Worm (Caenorhabditis elegans) whole organism, L1 larva: ENCODE measurements around the gene ZK1248.4.

Experiments
- C04F5.9 ChIP-seq: sonication (generic microtip); optimal IDR thresholded peaks from 2 replicates; lab custom pipeline; 2016; ENCODE audit warnings: missing genetic modification characterization, missing compliant biosample characterization
- C16A3.4 ChIP-seq: fragments of 150-350 bp; optimal IDR thresholded peaks from 2 replicates; lab custom pipeline; 2014; ENCODE audit warnings: missing biosample characterization, missing genetic modification characterization
- C34B4.2 ChIP-seq: sonication (generic microtip); optimal IDR thresholded peaks from 2 replicates; lab custom pipeline; 2017; ENCODE audit warnings: mild to moderate bottlenecking, missing genetic modification characterization, missing compliant biosample characterization
- F16B12.6 ChIP-seq: fragments of 150-350 bp; optimal IDR thresholded peaks from 2 replicates; lab custom pipeline; 2014; ENCODE audit warnings: missing biosample characterization, missing genetic modification characterization
- Y116A8C.19 ChIP-seq: sonication (generic microtip); optimal IDR thresholded peaks from 2 replicates; lab custom pipeline; 2016; ENCODE audit warnings: missing compliant biosample characterization, missing genetic modification characterization, borderline replicate concordance
- aha-1 ChIP-seq: fragments of 150-350 bp; optimal IDR thresholded peaks from 2 replicates; lab custom pipeline; 2014; ENCODE audit warnings: missing biosample characterization, missing genetic modification characterization
- aly-2 ChIP-seq: fragments of 150-350 bp; optimal IDR thresholded peaks from 2 replicates; lab custom pipeline; 2014; ENCODE audit warnings: missing biosample characterization, missing genetic modification characterization
- ama-1 ChIP-seq: fragments of 150-350 bp; optimal IDR thresholded peaks from 2 replicates; lab custom pipeline; 2014
- blmp-1 ChIP-seq: fragments of 150-350 bp; optimal IDR thresholded peaks from 2 replicates; lab custom pipeline; 2014; ENCODE audit warnings: missing biosample characterization, missing genetic modification characterization
- ceh-63 ChIP-seq: fragments of 200-800 bp; sonication (Bioruptor generic); optimal IDR thresholded peaks from 2 replicates; lab custom pipeline; 2018; ENCODE audit warnings: mild to moderate bottlenecking, missing genetic modification characterization, missing compliant biosample characterization
- ceh-8 ChIP-seq: fragments of 200-800 bp; sonication (Bioruptor generic); optimal IDR thresholded peaks from 2 replicates; lab custom pipeline; 2018; ENCODE audit warnings: mild to moderate bottlenecking, missing genetic modification characterization, moderate library complexity, missing compliant biosample characterization
- ceh-82 ChIP-seq, 3 experiments: fragments of 150-350 bp in 1 of 3; sonication (generic microtip) in 2 of 3; optimal IDR thresholded peaks; 2 replicates each; lab custom pipeline; 2014 to 2017; ENCODE audit warnings: missing biosample characterization in 3 of 3, missing genetic modification characterization in 3 of 3
- egl-13 ChIP-seq: sonication (generic microtip); optimal IDR thresholded peaks from 2 replicates; lab custom pipeline; 2016; ENCODE audit warnings: missing genotype, missing genetic modification reagents, missing genetic modification characterization, missing compliant biosample characterization
- ets-5 ChIP-seq: fragments of 200-800 bp; sonication (Bioruptor generic); IDR thresholded peaks from 2 replicates; pipeline ENCODE4 v1.3.6; 2022; ENCODE audit warnings: missing genetic modification characterization, missing compliant biosample characterization
- fkh-10 ChIP-seq: sonication (generic microtip); optimal IDR thresholded peaks from 2 replicates; lab custom pipeline; 2017; ENCODE audit warnings: missing biosample characterization, missing genetic modification reagents, missing genetic modification characterization
- grh-1 ChIP-seq: fragments of 200-800 bp; sonication (Bioruptor generic); IDR thresholded peaks from 2 replicates; pipeline ENCODE4 v1.3.6; 2022; ENCODE audit warnings: missing genetic modification reagents, missing genetic modification characterization, missing compliant biosample characterization
- hpl-2 ChIP-seq: fragments of 150-350 bp; optimal IDR thresholded peaks from 2 replicates; lab custom pipeline; 2014; ENCODE audit warnings: missing biosample characterization, missing genetic modification reagents, missing genetic modification characterization
- isw-1 ChIP-seq: fragments of 200-800 bp; sonication (Bioruptor generic); IDR thresholded peaks from 2 replicates; pipeline ENCODE4 v1.3.6; 2022; ENCODE audit warnings: missing genetic modification characterization, missing compliant biosample characterization
- lir-3 ChIP-seq: sonication (generic microtip); optimal IDR thresholded peaks from 2 replicates; lab custom pipeline; 2016; ENCODE audit warnings: mild to moderate bottlenecking, missing genetic modification characterization, moderate library complexity, missing compliant biosample characterization; ENCODE audit not compliant: poor library complexity
- mef-2 ChIP-seq: fragments of 150-350 bp; optimal IDR thresholded peaks from 2 replicates; lab custom pipeline; 2014; ENCODE audit warnings: missing biosample characterization, missing genetic modification characterization
- mep-1 ChIP-seq: fragments of 150-350 bp; optimal IDR thresholded peaks from 2 replicates; lab custom pipeline; 2014; ENCODE audit warnings: missing biosample characterization, missing genetic modification characterization
- nhr-20 ChIP-seq: sonication (generic microtip); optimal IDR thresholded peaks from 2 replicates; lab custom pipeline; 2016; ENCODE audit warnings: mild to moderate bottlenecking, missing genetic modification characterization, missing compliant biosample characterization
- nhr-71 ChIP-seq: sonication (generic microtip); optimal IDR thresholded peaks from 2 replicates; lab custom pipeline; 2016; ENCODE audit warnings: mild to moderate bottlenecking, missing genetic modification characterization, moderate library complexity, missing compliant biosample characterization
- nhr-77 ChIP-seq: fragments of 150-350 bp; optimal IDR thresholded peaks from 2 replicates; lab custom pipeline; 2014; ENCODE audit warnings: missing biosample characterization, missing genetic modification characterization
- nhr-90 ChIP-seq: sonication (generic microtip); optimal IDR thresholded peaks from 2 replicates; lab custom pipeline; 2016; ENCODE audit warnings: mild to moderate bottlenecking, missing genetic modification characterization, missing compliant biosample characterization; ENCODE audit not compliant: poor library complexity
- pax-3 ChIP-seq: fragments of 200-800 bp; sonication (Bioruptor generic); optimal IDR thresholded peaks from 2 replicates; lab custom pipeline; 2018; ENCODE audit warnings: mild to moderate bottlenecking, missing genetic modification characterization, moderate library complexity, missing compliant biosample characterization
- skn-1 ChIP-seq: fragments of 150-350 bp; optimal IDR thresholded peaks from 2 replicates; lab custom pipeline; 2014; ENCODE audit warnings: missing biosample characterization, missing genetic modification characterization
- snpc-4 ChIP-seq: fragments of 150-350 bp; optimal IDR thresholded peaks from 2 replicates; lab custom pipeline; 2014; ENCODE audit warnings: missing biosample characterization, missing genetic modification characterization
- sup-37 ChIP-seq: fragments of 200-800 bp; sonication (Bioruptor generic); optimal IDR thresholded peaks from 2 replicates; lab custom pipeline; 2018; ENCODE audit warnings: mild to moderate bottlenecking, missing genetic modification characterization, missing compliant biosample characterization
- swsn-7 ChIP-seq: sonication (generic microtip); optimal IDR thresholded peaks from 2 replicates; lab custom pipeline; 2016; ENCODE audit warnings: missing genetic modification characterization, missing compliant biosample characterization
- tbx-2 ChIP-seq: sonication (generic microtip); optimal IDR thresholded peaks from 2 replicates; lab custom pipeline; 2016; ENCODE audit warnings: missing genetic modification characterization, missing compliant biosample characterization
- unc-130 ChIP-seq: fragments of 150-350 bp; optimal IDR thresholded peaks from 2 replicates; lab custom pipeline; 2017; ENCODE audit warnings: missing biosample characterization, missing genetic modification characterization, inconsistent platforms
- unc-62 ChIP-seq: fragments of 150-350 bp; optimal IDR thresholded peaks from 2 replicates; lab custom pipeline; 2014; ENCODE audit warnings: missing biosample characterization, missing genetic modification reagents, missing genetic modification characterization
- unc-86 ChIP-seq: sonication (generic microtip); optimal IDR thresholded peaks from 2 replicates; lab custom pipeline; 2016; ENCODE audit warnings: missing genetic modification characterization, missing compliant biosample characterization
- unc-98 ChIP-seq: fragments of 200-800 bp; sonication (Bioruptor generic); IDR thresholded peaks from 2 replicates; pipeline ENCODE4 v1.3.6; 2022; ENCODE audit warnings: missing genetic modification characterization, missing compliant biosample characterization
- xbp-1 ChIP-seq: sonication (generic microtip); optimal IDR thresholded peaks from 2 replicates; lab custom pipeline; 2016; ENCODE audit warnings: missing genetic modification characterization, missing compliant biosample characterization
- zag-1 ChIP-seq: fragments of 150-350 bp; optimal IDR thresholded peaks from 2 replicates; lab custom pipeline; 2014; ENCODE audit warnings: missing biosample characterization, missing genetic modification characterization
- zip-4 ChIP-seq: fragments of 200-800 bp; sonication (Bioruptor generic); optimal IDR thresholded peaks from 2 replicates; lab custom pipeline; 2018; ENCODE audit warnings: mild to moderate bottlenecking, missing genetic modification characterization, moderate library complexity, missing compliant biosample characterization
- ztf-11 ChIP-seq, 2 experiments: sonication (generic microtip); optimal IDR thresholded peaks; 2 replicates each; lab custom pipeline; 2016 to 2017; ENCODE audit warnings: missing genetic modification characterization in 2 of 2, missing biosample characterization in 1 of 2, missing compliant biosample characterization in 1 of 2
- ztf-4 ChIP-seq: fragments of 150-350 bp; optimal IDR thresholded peaks from 2 replicates; lab custom pipeline; 2014; ENCODE audit warnings: missing biosample characterization, missing genetic modification characterization

Gene ZK1248.4

DNA sequence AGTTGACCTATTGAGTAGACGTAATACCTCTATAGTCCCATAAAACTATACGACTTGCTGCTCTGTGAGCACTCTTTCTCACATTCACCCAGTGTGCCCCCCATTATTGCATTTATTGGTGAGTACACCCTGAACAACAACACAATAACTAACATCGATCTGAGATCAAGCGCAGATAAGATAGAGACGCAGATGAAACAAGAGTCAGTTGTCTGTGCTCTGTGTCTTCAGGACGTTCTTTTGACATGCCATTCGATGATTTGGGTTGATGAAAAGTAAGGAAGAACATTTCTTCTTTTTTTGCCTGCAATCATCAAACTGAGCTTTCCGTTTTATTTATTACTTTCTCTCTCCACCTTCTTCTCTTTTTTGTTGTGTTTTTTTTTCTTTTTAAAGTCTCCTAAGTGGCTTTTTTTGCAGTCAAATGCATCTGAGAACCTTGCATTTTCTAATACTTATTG is 28.1 kb upstream of the ZK1248.4 start, which contains the start of gene lect-2 (continued):
- TF ChIP-seq hpl-2 (GFP tag; lab: Kevin White, UChicago) (no peak), isw-1 (GFP tag; lab: Robert Waterston, UW) (no peak), unc-130 (tag; lab: Kevin White, UChicago) (no peak)

DNA sequence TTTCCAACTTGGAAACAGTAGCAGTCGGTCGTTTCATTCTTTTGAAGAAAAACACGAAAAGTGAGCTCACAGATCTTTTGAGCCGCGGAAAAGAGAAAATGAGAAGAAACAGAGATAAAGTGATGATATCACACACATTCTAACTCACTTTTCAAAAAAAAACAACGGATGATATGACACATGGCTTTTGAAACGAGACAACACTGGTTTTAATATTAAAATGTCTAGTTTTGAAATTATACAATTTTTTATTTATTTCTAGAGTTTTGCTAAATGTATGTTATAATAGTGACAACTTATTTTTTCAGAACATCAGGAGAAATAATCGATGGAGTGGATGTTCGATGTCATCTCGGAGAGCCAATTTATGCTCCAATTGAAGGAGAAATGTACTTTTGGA is 25.9 kb upstream of the ZK1248.4 start, which contains the start of gene K05F1.14:
K05F1.14 (minus strand) TSS at position 101 of the 400 bp plus-strand sequence.
- no peak for TF ChIP-seq snpc-4
- no peak for TF ChIP-seq C04F5.9 (tag; lab: Kevin White, UChicago)
- TF ChIP-seq mef-2 (tag; lab: Kevin White, UChicago) = no peak
- TF ChIP-seq nhr-77 (tag; lab: Kevin White, UChicago) = no peak
- TF ChIP-seq xbp-1 (tag; lab: Kevin White, UChicago) = no peak
- no peak for TF ChIP-seq ztf-4
- TF ChIP-seq ceh-63 (GFP tag; lab: Kevin White, UChicago) = no peak
- no peak for TF ChIP-seq ama-1 (lab: Kevin White, UChicago)
- no peak for TF ChIP-seq mep-1 (tag; lab: Kevin White, UChicago)
- no peak for TF ChIP-seq aly-2 (tag; lab: Kevin White, UChicago)
- no peak for TF ChIP-seq zag-1 (tag; lab: Kevin White, UChicago)

DNA sequence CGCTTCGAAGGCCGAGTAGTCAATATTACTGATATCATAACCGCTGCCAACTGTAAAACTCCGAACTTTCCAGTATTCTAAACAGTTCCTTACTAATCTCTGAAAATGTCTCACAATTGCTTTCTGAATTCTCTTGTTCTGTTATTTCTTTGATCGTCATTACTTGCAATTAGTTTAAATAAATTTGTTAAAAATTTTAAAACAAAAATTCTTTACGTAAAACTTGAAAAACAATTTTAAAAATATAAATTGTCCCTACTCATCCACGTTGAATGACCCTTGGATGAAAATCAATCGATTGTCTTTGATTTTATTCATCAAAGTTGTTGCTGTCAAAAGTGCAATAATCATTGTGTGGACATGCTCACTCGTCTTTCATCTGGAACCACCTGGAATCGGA is 24.2 kb upstream of the ZK1248.4 start, which contains the start of gene acdh-8:
acdh-8 (plus strand) TSS at position 301 of the 400 bp plus-strand sequence.
- no peak for TF ChIP-seq ets-5 (GFP tag; lab: Robert Waterston, UW)
- TF ChIP-seq Y116A8C.19 = no peak
- no peak for TF ChIP-seq grh-1 (GFP tag; lab: Robert Waterston, UW)
- TF ChIP-seq sup-37 (GFP tag; lab: Kevin White, UChicago) = no peak
- no peak for TF ChIP-seq nhr-20 (tag; lab: Kevin White, UChicago)
- TF ChIP-seq aha-1 (tag; lab: Kevin White, UChicago) = no peak
- no peak for TF ChIP-seq mep-1 (tag; lab: Kevin White, UChicago)
- TF ChIP-seq ztf-11 (tag; optimal IDR thresholded peaks at IDR 0.05; lab: Kevin White, UChicago) = no peak
- no peak for TF ChIP-seq isw-1 (GFP tag; lab: Robert Waterston, UW)
- no peak for TF ChIP-seq pax-3 (tag; lab: Kevin White, UChicago)
- TF ChIP-seq ceh-82 (tag; optimal IDR thresholded peaks at IDR 0.05; lab: Kevin White, UChicago) = no peak
- no peak for TF ChIP-seq unc-98

DNA sequence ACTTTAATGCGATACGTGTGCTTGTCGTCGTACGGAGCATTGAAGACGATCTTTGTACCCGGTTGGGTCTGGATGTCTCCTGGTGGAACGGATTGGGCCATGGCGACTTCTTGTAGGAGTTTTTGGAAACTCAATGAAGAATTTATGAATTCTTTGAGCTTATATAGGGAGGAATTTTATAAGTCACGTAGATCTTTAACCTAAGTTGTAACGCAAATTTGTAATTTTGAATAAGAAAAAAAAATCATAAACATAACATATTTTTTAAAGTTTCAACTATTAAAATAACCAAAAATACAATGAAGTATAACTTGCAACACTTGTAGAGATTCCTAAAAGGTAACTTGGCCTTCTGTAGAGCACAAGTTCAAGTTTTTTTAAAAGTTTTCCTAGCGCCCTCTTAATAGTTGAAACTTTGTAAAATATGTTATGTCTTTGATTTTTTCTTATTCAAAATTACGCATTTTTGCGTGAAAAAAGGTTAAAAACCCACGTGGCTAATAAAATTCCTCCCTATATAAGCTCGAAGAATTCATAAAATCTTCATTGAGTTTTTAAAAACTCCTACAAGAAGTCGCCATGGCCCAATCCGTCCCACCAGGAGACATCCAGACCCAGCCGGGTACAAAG is 20.9 kb upstream of the ZK1248.4 start, which contains the start of the genes msp-63 and msp-142:
msp-63 (minus strand) TSS at position 101 of the 630 bp plus-strand sequence.
msp-142 (plus strand) TSS at position 580 of the 630 bp plus-strand sequence.
- TF ChIP-seq tbx-2 (tag; lab: Kevin White, UChicago) (no peak), nhr-90 (tag; lab: Kevin White, UChicago) (no peak), nhr-71 (tag; lab: Kevin White, UChicago) (no peak), blmp-1 (tag; lab: Kevin White, UChicago) (no peak), zip-4 (no peak), skn-1 (tag; lab: Kevin White, UChicago) (no peak), swsn-7 (tag; lab: Kevin White, UChicago) (no peak), unc-62 (GFP tag; lab: Kevin White, UChicago) (no peak), unc-130 (tag; lab: Kevin White, UChicago) (no peak), ztf-4 (no peak), ceh-8 (GFP tag; lab: Kevin White, UChicago) (no peak), ets-5 (GFP tag; lab: Robert Waterston, UW) (no peak)

DNA sequence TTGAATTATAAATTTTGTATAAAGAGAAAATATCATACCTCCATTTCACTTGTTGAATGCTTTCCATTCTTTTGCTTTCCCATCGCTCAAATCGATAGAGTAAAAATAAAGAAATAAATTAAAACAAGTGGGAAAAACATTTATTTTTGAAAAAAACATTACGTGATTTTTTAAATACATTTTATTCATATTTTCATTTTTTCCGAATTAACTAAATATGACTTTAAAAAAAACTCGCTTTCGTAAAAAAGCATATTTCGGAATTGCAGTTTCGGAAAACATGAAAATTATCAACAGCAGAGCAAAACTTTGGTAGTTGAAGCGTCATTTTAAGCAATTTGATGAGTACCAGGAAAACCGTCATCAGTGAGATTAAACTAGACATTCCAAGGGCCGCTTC is 18.8 kb upstream of the ZK1248.4 start, which contains the start of gene K05F1.8:
K05F1.8 (minus strand) TSS at position 101 of the 400 bp plus-strand sequence.
- no peak for TF ChIP-seq C16A3.4
- no peak for TF ChIP-seq F16B12.6
- TF ChIP-seq C04F5.9 (tag; lab: Kevin White, UChicago) = no peak
- no peak for TF ChIP-seq C34B4.2 (tag; lab: Kevin White, UChicago)
- no peak for TF ChIP-seq fkh-10 (GFP tag; lab: Kevin White, UChicago)
- TF ChIP-seq lir-3 (tag; lab: Kevin White, UChicago) = no peak
- TF ChIP-seq ets-5 (GFP tag; lab: Robert Waterston, UW) = no peak
- no peak for TF ChIP-seq mef-2 (tag; lab: Kevin White, UChicago)
- TF ChIP-seq egl-13 (tag; lab: Kevin White, UChicago) = no peak
- no peak for TF ChIP-seq ztf-11 (tag; optimal IDR thresholded peaks at IDR 0.05; lab: Kevin White, UChicago)
- no peak for TF ChIP-seq nhr-77 (tag; lab: Kevin White, UChicago)
- no peak for TF ChIP-seq unc-86 (tag; lab: Kevin White, UChicago)
